Worm (Caenorhabditis elegans): ENCODE data around the gene F23D12.4.

F23D12.4 gene

DNA sequence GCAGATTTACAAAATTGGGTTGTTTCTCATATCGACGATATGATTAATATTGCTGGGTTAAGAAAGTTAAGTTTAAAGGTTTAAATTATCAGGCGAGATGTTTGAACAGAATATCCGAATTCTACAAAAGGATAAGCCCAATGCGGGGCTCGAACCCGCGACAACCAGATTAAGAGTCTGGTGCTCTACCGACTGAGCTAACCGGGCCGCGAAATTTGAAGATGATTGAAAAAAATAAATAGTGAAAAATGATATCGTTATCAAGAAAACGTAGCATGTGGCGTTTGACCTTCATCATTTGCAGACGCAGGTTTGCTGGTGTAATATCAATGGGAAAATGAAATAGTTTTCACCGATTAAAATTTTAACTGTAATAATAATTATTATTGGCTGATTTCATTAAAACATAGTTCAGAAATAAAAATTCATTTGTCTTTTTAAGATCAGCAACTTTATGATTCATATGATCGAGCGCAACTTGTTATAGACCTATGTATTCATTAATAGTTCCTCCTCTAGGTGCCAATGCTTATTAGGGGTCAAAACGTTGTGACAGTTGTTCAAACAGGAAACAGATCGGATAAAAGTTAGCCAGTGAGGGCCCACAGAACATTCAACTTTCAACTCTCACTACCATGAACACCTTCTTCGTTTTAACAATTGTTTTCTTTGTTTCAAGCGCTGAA is 34.1 kb downstream of the F23D12.4 start, which contains the start of gene M163.11 (continued):
- TF ChIP-seq zip-2 (tag; optimal IDR thresholded peaks at IDR 0.05): peak; percentile 61
- TF ChIP-seq egl-43 (GFP tag; IDR thresholded peaks at IDR 0.05): peak; percentile 92

DNA sequence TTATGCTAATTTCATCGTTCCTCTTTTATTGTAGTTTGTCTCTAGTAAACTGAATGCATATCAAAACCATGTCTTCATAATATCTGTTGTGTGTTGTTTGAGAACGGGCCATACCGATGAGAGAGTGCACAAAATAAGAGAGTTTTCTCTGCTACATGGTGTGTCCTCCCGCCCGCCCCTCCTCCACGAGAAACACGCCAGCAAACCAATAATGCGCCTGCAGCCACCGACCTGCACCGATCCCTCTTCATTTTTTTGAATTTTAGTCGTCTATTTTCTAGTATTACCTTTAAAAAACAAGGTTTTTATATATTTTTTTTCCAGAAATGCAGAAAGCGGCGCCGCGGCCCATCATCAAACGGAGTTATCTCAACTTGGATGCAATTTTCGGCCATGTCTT is 35.4 kb downstream of the F23D12.4 start, which contains the start of gene gfi-3:
Gene gfi-3 (plus strand): TSS at position 325 of the 400 bp plus-strand sequence.
- no peak for TF ChIP-seq F26F4.8 (GFP tag; conservative IDR thresholded peaks at IDR 0.05)
- no peak for TF ChIP-seq jun-1 (tag; optimal IDR thresholded peaks at IDR 0.05)
- TF ChIP-seq duxl-1 (tag; optimal IDR thresholded peaks at IDR 0.05; ENCODE audit: poor library complexity): peak; percentile 67
- no peak for TF ChIP-seq Y48G9A.11 (GFP tag; IDR thresholded peaks at IDR 0.05)
- peak; percentile 76 for TF ChIP-seq hmg-1.1 (GFP tag; IDR thresholded peaks at IDR 0.05)
- TF ChIP-seq mes-2 (tag; optimal IDR thresholded peaks at IDR 0.05; ENCODE audit: poor library complexity, severe bottlenecking): peak; percentile 89
- TF ChIP-seq daf-8 (GFP tag; IDR thresholded peaks at IDR 0.05): no peak
- TF ChIP-seq dve-1 (tag; optimal IDR thresholded peaks at IDR 0.05; ENCODE audit: insufficient read depth): peak; percentile 95
- no peak for TF ChIP-seq fos-1 (tag; optimal IDR thresholded peaks at IDR 0.05)
- TF ChIP-seq rbr-2 (tag; optimal IDR thresholded peaks at IDR 0.05): peak; percentile 85
- no peak for TF ChIP-seq Y75B8A.6 (GFP tag; IDR thresholded peaks at IDR 0.05)
- TF ChIP-seq zfp-2 (tag; optimal IDR thresholded peaks at IDR 0.05): no peak
- TF ChIP-seq hif-1 (tag; optimal IDR thresholded peaks at IDR 0.05): peak in 1 of 2 experiments; percentile 58
- TF ChIP-seq tag-97 (GFP tag; IDR thresholded peaks at IDR 0.05): no peak
- no peak for TF ChIP-seq F10B5.3 (tag; optimal IDR thresholded peaks at IDR 0.05)
- peak; percentile 61; the same call in 1 of the 2 replicates for TF ChIP-seq lin-1 (GFP tag; IDR thresholded peaks at IDR 0.05)
- TF ChIP-seq nhr-42 (GFP tag; IDR thresholded peaks at IDR 0.05): peak; percentile 74; the same call in 1 of the 2 replicates
- no peak for TF ChIP-seq mdt-29 (GFP tag; IDR thresholded peaks at IDR 0.05)
- peak; percentile 12 for TF ChIP-seq spr-3 (GFP tag; optimal IDR thresholded peaks at IDR 0.05)
- peak; percentile 95 for TF ChIP-seq aha-1 (tag)
- no peak for TF ChIP-seq Y5F2A.4 (GFP tag; optimal IDR thresholded peaks at IDR 0.05)
- TF ChIP-seq daf-16 (GFP tag; optimal IDR thresholded peaks at IDR 0.05): peak in 1 of 2 experiments; percentile 22
- TF ChIP-seq daf-16 (tag; optimal IDR thresholded peaks at IDR 0.05): peak; percentile 59
- TF ChIP-seq nhr-77 (tag; optimal IDR thresholded peaks at IDR 0.05): peak; percentile 30
- TF ChIP-seq nhr-41 (GFP tag; IDR thresholded peaks at IDR 0.05): no peak
- peak; percentile 81 for TF ChIP-seq dpl-1 (GFP tag; optimal IDR thresholded peaks at IDR 0.05)
- TF ChIP-seq nhr-28 (tag; optimal IDR thresholded peaks at IDR 0.05): peak; percentile 67
- peak; percentile 43 for TF ChIP-seq nhr-11 (tag; optimal IDR thresholded peaks at IDR 0.05)
- TF ChIP-seq saeg-2 (GFP tag; IDR thresholded peaks at IDR 0.05): 0 out of 2 replicates have a peak, but pooled peaks have one; percentile 46
- TF ChIP-seq mxl-2 (GFP tag; conservative IDR thresholded peaks at IDR 0.05): no peak
- TF ChIP-seq ztf-11 (tag; optimal IDR thresholded peaks at IDR 0.05): no peak
- no peak for TF ChIP-seq ceh-28 (tag; optimal IDR thresholded peaks at IDR 0.05)
- peak; percentile 29 for TF ChIP-seq nhr-6 (tag; optimal IDR thresholded peaks at IDR 0.05)
- TF ChIP-seq nhr-25 (tag; optimal IDR thresholded peaks at IDR 0.05; ENCODE audit: borderline replicate concordance, insufficient read depth): peak; percentile 50
- TF ChIP-seq ZK337.2 (GFP tag; IDR thresholded peaks at IDR 0.05): no peak
- no peak for TF ChIP-seq egl-27 (tag; optimal IDR thresholded peaks at IDR 0.05)
- TF ChIP-seq pqm-1 (tag; optimal IDR thresholded peaks at IDR 0.05): no peak
- TF ChIP-seq lin-38 (GFP tag; IDR thresholded peaks at IDR 0.05): no peak
- TF ChIP-seq zag-1 (tag; optimal IDR thresholded peaks at IDR 0.05): no peak
- peak; percentile 45 for TF ChIP-seq ztf-7 (tag; optimal IDR thresholded peaks at IDR 0.05)
- no peak for TF ChIP-seq ces-1 (GFP tag; optimal IDR thresholded peaks at IDR 0.05)
- 0 out of 2 replicates have a peak, but pooled peaks have one; percentile 31 for TF ChIP-seq dmd-8 (GFP tag; IDR thresholded peaks at IDR 0.05)
- peak; percentile 64 for TF ChIP-seq mxl-3 (GFP tag; optimal IDR thresholded peaks at IDR 0.05)
- peak; percentile 82 for TF ChIP-seq hlh-11 (tag; optimal IDR thresholded peaks at IDR 0.05)
- no peak for TF ChIP-seq zfp-3 (GFP tag; conservative IDR thresholded peaks at IDR 0.05)
- no peak for TF ChIP-seq gei-8 (GFP tag; optimal IDR thresholded peaks at IDR 0.05)
- no peak for TF ChIP-seq ceh-62 (tag; optimal IDR thresholded peaks at IDR 0.05)

Measured in whole organism, L4 larva.